Fruit fly (Drosophila melanogaster) whole organism, embryonic: Measurements from ENCODE around the gene corolla.

Experiments
- B-H2 ChIP-seq: fragments of 200-800 bp; sonication (Bioruptor generic); optimal IDR thresholded peaks from 2 replicates; lab custom pipeline; 2018; ENCODE audit warnings: missing biosample characterization, mild to moderate bottlenecking, missing genetic modification characterization
- CG10147 ChIP-seq: fragments of 200-800 bp; sonication (Bioruptor generic); optimal IDR thresholded peaks from 2 replicates; lab custom pipeline; 2019; ENCODE audit warnings: missing biosample characterization, mild to moderate bottlenecking, missing genetic modification characterization, moderate library complexity
- CG10565 ChIP-seq: fragments of 200-800 bp; sonication (Bioruptor generic); optimal IDR thresholded peaks from 3 replicates; lab custom pipeline; 2016; ENCODE audit warnings: missing biosample characterization, mild to moderate bottlenecking, missing genetic modification characterization
- CG11456 ChIP-seq: fragments of 200-800 bp; sonication (Bioruptor generic); IDR thresholded peaks from 3 replicates; pipeline ENCODE4 v1.3.6; 2022; ENCODE audit warnings: missing biosample characterization, missing genetic modification characterization
- CG12299 ChIP-seq: fragments of 200-800 bp; sonication (Bioruptor generic); optimal IDR thresholded peaks from 2 replicates; lab custom pipeline; 2018; ENCODE audit warnings: missing biosample characterization, mild to moderate bottlenecking, missing genetic modification characterization
- CG13123 ChIP-seq: fragments of 200-800 bp; sonication (Bioruptor generic); optimal IDR thresholded peaks from 2 replicates; lab custom pipeline; 2016; ENCODE audit warnings: missing biosample characterization, missing genetic modification characterization
- CG17385 ChIP-seq: fragments of 200-800 bp; sonication (Bioruptor generic); optimal IDR thresholded peaks from 3 replicates; lab custom pipeline; 2018; ENCODE audit warnings: missing biosample characterization, mild to moderate bottlenecking, missing genetic modification characterization
- CG17802 ChIP-seq: fragments of 200-800 bp; sonication (Bioruptor generic); optimal IDR thresholded peaks from 2 replicates; lab custom pipeline; 2018; ENCODE audit warnings: missing biosample characterization, mild to moderate bottlenecking, missing genetic modification characterization, moderate library complexity
- CG18476 ChIP-seq: fragments of 200-800 bp; sonication (Bioruptor generic); optimal IDR thresholded peaks from 2 replicates; lab custom pipeline; 2016; ENCODE audit warnings: missing biosample characterization, mild to moderate bottlenecking, missing genetic modification characterization
- CG31224 ChIP-seq: fragments of 200-800 bp; sonication (Bioruptor generic); IDR thresholded peaks from 2 replicates; pipeline ENCODE4 v1.3.6; 2022; ENCODE audit warnings: missing biosample characterization, missing genetic modification characterization
- CG34376 ChIP-seq: fragments of 200-800 bp; sonication (Bioruptor generic); optimal IDR thresholded peaks from 2 replicates; lab custom pipeline; 2018; ENCODE audit warnings: missing biosample characterization, mild to moderate bottlenecking, missing genetic modification characterization
- CG4424 ChIP-seq: fragments of 200-800 bp; sonication (Bioruptor generic); optimal IDR thresholded peaks from 3 replicates; lab custom pipeline; 2016; ENCODE audit warnings: missing biosample characterization, missing genetic modification characterization
- CG5953 ChIP-seq: fragments of 200-800 bp; sonication (Bioruptor generic); IDR thresholded peaks from 2 replicates; pipeline ENCODE4 v1.3.6; 2022; ENCODE audit warnings: missing biosample characterization, missing genetic modification characterization
- CG6175 ChIP-seq: fragments of 200-800 bp; sonication (Bioruptor generic); IDR thresholded peaks from 3 replicates; pipeline ENCODE4 v1.3.6; 2022; ENCODE audit warnings: missing biosample characterization, missing genetic modification characterization
- CG7271 ChIP-seq: fragments of 200-800 bp; sonication (Bioruptor generic); optimal IDR thresholded peaks from 2 replicates; lab custom pipeline; 2018; ENCODE audit warnings: missing biosample characterization, mild to moderate bottlenecking, missing genetic modification characterization, moderate library complexity
- CG7556 ChIP-seq: fragments of 200-800 bp; sonication (Bioruptor generic); optimal IDR thresholded peaks from 2 replicates; lab custom pipeline; 2017; ENCODE audit warnings: missing biosample characterization, mild to moderate bottlenecking, missing genetic modification characterization
- CG7786 ChIP-seq: fragments of 200-800 bp; sonication (Bioruptor generic); optimal IDR thresholded peaks from 2 replicates; lab custom pipeline; 2016; ENCODE audit warnings: missing biosample characterization, missing genetic modification characterization
- CG8388 ChIP-seq: fragments of 200-800 bp; sonication (Bioruptor generic); optimal IDR thresholded peaks from 2 replicates; lab custom pipeline; 2019; ENCODE audit warnings: missing biosample characterization, mild to moderate bottlenecking, missing genetic modification characterization, moderate library complexity
- CG9876 ChIP-seq: fragments of 200-800 bp; sonication (Bioruptor generic); optimal IDR thresholded peaks from 2 replicates; lab custom pipeline; 2016; ENCODE audit warnings: missing biosample characterization, missing genetic modification characterization
- Dek ChIP-seq: fragments of 200-800 bp; sonication (Bioruptor generic); optimal IDR thresholded peaks from 3 replicates; lab custom pipeline; 2019; ENCODE audit warnings: missing biosample characterization, mild to moderate bottlenecking, missing genetic modification characterization, moderate library complexity
- Dfd ChIP-seq, 2 experiments: fragments of >200 bp; optimal IDR thresholded peaks; 2 replicates each; lab custom pipeline; 2017; ENCODE audit warnings: missing biosample characterization in 2 of 2, missing genetic modification characterization in 2 of 2
- Dip2 ChIP-seq: fragments of 200-800 bp; sonication (Bioruptor generic); IDR thresholded peaks from 2 replicates; pipeline ENCODE4 v1.3.6; 2022; ENCODE audit warnings: missing biosample characterization, missing genetic modification characterization
- Gug ChIP-seq: fragments of 200-800 bp; sonication (Bioruptor generic); IDR thresholded peaks from 4 replicates; pipeline ENCODE4 v1.3.6; 2022; ENCODE audit warnings: missing biosample characterization, missing genetic modification characterization
- HmgD ChIP-seq: fragments of 200-800 bp; sonication (Bioruptor generic); optimal IDR thresholded peaks from 3 replicates; lab custom pipeline; 2016; ENCODE audit warnings: missing biosample characterization, missing genetic modification characterization
- Hr51 ChIP-seq, 2 experiments: fragments of 200-800 bp; sonication (Bioruptor generic); optimal IDR thresholded peaks; 2 replicates in 1 of 2; 3 replicates in 1 of 2; lab custom pipeline; 2016 to 2018; ENCODE audit warnings: missing biosample characterization in 2 of 2, missing genetic modification characterization in 2 of 2, mild to moderate bottlenecking in 1 of 2, moderate library complexity in 1 of 2
- Jarid2 ChIP-seq: fragments of 200-800 bp; sonication (Bioruptor generic); optimal IDR thresholded peaks from 3 replicates; lab custom pipeline; 2017; ENCODE audit warnings: mild to moderate bottlenecking, missing biosample characterization, missing genetic modification reagents, missing genetic modification characterization
- Lim3 ChIP-seq: fragments of 200-800 bp; sonication (Bioruptor generic); IDR thresholded peaks from 2 replicates; pipeline ENCODE4 v1.3.6; 2022; ENCODE audit warnings: missing biosample characterization, missing genetic modification characterization
- Sry-β ChIP-seq: fragments of 200-800 bp; sonication (Bioruptor generic); optimal IDR thresholded peaks from 2 replicates; lab custom pipeline; 2018; ENCODE audit warnings: missing biosample characterization, mild to moderate bottlenecking, missing genetic modification characterization, moderate library complexity
- Xrp1 ChIP-seq: fragments of 200-800 bp; sonication (Bioruptor generic); IDR thresholded peaks from 2 replicates; pipeline ENCODE4 v1.3.6; 2022; ENCODE audit warnings: missing biosample characterization, missing genetic modification characterization
- al ChIP-seq: fragments of 200-800 bp; sonication (Bioruptor generic); IDR thresholded peaks from 2 replicates; pipeline ENCODE4 v1.3.6; 2022; ENCODE audit warnings: missing biosample characterization, missing genetic modification characterization
- az2 ChIP-seq: fragments of 200-800 bp; sonication (Bioruptor generic); optimal IDR thresholded peaks from 3 replicates; lab custom pipeline; 2016; ENCODE audit warnings: missing biosample characterization, missing genetic modification characterization
- bigmax ChIP-seq: fragments of 200-800 bp; sonication (Bioruptor generic); optimal IDR thresholded peaks from 2 replicates; lab custom pipeline; 2018; ENCODE audit warnings: missing biosample characterization, mild to moderate bottlenecking, missing genetic modification characterization
- corto ChIP-seq: fragments of 200-800 bp; sonication (Bioruptor generic); optimal IDR thresholded peaks from 2 replicates; lab custom pipeline; 2016; ENCODE audit warnings: missing biosample characterization, mild to moderate bottlenecking, missing genetic modification characterization, moderate library complexity
- danr ChIP-seq: fragments of 200-800 bp; sonication (Bioruptor generic); IDR thresholded peaks from 2 replicates; pipeline ENCODE4 v1.3.6; 2022; ENCODE audit warnings: missing biosample characterization, missing genetic modification characterization
- dati ChIP-seq: fragments of 200-800 bp; sonication (Bioruptor generic); IDR thresholded peaks from 2 replicates; pipeline ENCODE4 v1.3.6; 2022; ENCODE audit warnings: missing biosample characterization, missing genetic modification characterization
- dm ChIP-seq: fragments of 200-800 bp; sonication (Bioruptor generic); optimal IDR thresholded peaks from 3 replicates; lab custom pipeline; 2016; ENCODE audit warnings: missing biosample characterization, missing genetic modification characterization
- dmrt11E ChIP-seq: fragments of 200-800 bp; sonication (Bioruptor generic); optimal IDR thresholded peaks from 3 replicates; lab custom pipeline; 2018; ENCODE audit warnings: missing biosample characterization, mild to moderate bottlenecking, missing genetic modification characterization, moderate library complexity
- dmrt99B ChIP-seq: fragments of 200-800 bp; sonication (Bioruptor generic); optimal IDR thresholded peaks from 2 replicates; lab custom pipeline; 2018; ENCODE audit warnings: missing biosample characterization, mild to moderate bottlenecking, missing genetic modification characterization, moderate library complexity
- dpn ChIP-seq, 2 experiments: fragments of 200-800 bp; sonication (Bioruptor generic); optimal IDR thresholded peaks; 3 replicates each; lab custom pipeline; 2016; ENCODE audit warnings: missing biosample characterization in 2 of 2, missing genetic modification characterization in 2 of 2
- en ChIP-seq: fragments of 200-800 bp; sonication (Bioruptor generic); optimal IDR thresholded peaks from 2 replicates; lab custom pipeline; 2016; ENCODE audit warnings: missing biosample characterization, missing genetic modification characterization
- fd102C ChIP-seq: fragments of 200-800 bp; sonication (Bioruptor generic); optimal IDR thresholded peaks from 2 replicates; lab custom pipeline; 2018; ENCODE audit warnings: missing biosample characterization, mild to moderate bottlenecking, missing genetic modification characterization, moderate library complexity
- gce ChIP-seq: fragments of 200-800 bp; sonication (Bioruptor generic); IDR thresholded peaks from 3 replicates; pipeline ENCODE4 v1.3.6; 2022; ENCODE audit warnings: missing biosample characterization, missing genetic modification characterization
- gcm2 ChIP-seq: fragments of 200-800 bp; sonication (Bioruptor generic); optimal IDR thresholded peaks from 2 replicates; lab custom pipeline; 2016; ENCODE audit warnings: missing biosample characterization, missing genetic modification characterization
- maf-S ChIP-seq: fragments of 200-800 bp; sonication (Bioruptor generic); optimal IDR thresholded peaks from 2 replicates; lab custom pipeline; 2016; ENCODE audit warnings: missing biosample characterization, missing genetic modification characterization
- mam ChIP-seq: fragments of 200-800 bp; sonication (Bioruptor generic); optimal IDR thresholded peaks from 3 replicates; lab custom pipeline; 2016; ENCODE audit warnings: missing biosample characterization, missing genetic modification characterization
- nerfin-1 ChIP-seq: fragments of 200-800 bp; sonication (Bioruptor generic); optimal IDR thresholded peaks from 3 replicates; lab custom pipeline; 2019; ENCODE audit warnings: missing biosample characterization, mild to moderate bottlenecking, missing genetic modification characterization, moderate library complexity
- pum ChIP-seq: fragments of 200-800 bp; sonication (Bioruptor generic); optimal IDR thresholded peaks from 2 replicates; lab custom pipeline; 2016; ENCODE audit warnings: missing biosample characterization, missing genetic modification characterization
- pzg ChIP-seq: fragments of 200-800 bp; sonication (Bioruptor generic); optimal IDR thresholded peaks from 3 replicates; lab custom pipeline; 2018; ENCODE audit warnings: missing biosample characterization, mild to moderate bottlenecking, missing genetic modification characterization, moderate library complexity
- slbo ChIP-seq: fragments of 200-800 bp; sonication (Bioruptor generic); IDR thresholded peaks from 2 replicates; pipeline ENCODE4 v1.3.6; 2022; ENCODE audit warnings: missing biosample characterization, missing genetic modification characterization
- vnd ChIP-seq: fragments of 200-800 bp; sonication (Bioruptor generic); IDR thresholded peaks from 3 replicates; pipeline ENCODE4 v1.3.6; 2022; ENCODE audit warnings: missing biosample characterization, missing genetic modification characterization; ENCODE audit not compliant: partially characterized antibody
- zfh1 ChIP-seq: fragments of 200-800 bp; sonication (Bioruptor generic); IDR thresholded peaks from 3 replicates; pipeline ENCODE4 v1.3.6; 2022; ENCODE audit warnings: missing biosample characterization, missing genetic modification characterization

The corolla gene

DNA sequence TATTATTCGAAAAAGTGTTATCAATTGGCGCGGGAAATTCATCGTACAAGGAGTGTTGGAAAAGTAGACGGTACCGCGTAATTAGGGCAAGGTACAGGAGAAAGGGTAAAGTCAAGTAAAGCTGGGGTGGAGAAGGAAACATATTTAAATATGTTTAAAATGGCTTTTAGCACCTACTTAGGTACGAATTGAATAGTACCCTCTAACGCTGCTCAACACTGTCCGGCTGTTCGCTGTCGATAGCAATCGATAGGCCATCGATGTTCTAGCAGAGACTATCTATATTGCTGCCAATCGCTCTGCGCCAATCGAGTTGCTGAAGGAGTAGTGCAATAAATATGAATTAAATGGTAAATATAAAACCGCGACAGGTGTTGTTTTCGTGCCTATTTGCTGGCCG lies 32.5 kb downstream of the corolla start, which contains the start of gene X11L (continued):
- TF ChIP-seq dmrt11E (tag; lab: Kevin White, UChicago) (peak; percentile 49), CG10147 (no peak), pzg (GFP tag; lab: Kevin White, UChicago) (peak; percentile 84), CG17385 (peak; percentile 50), nerfin-1 (tag; lab: Kevin White, UChicago) (peak; percentile 8), al (GFP tag; lab: Robert Waterston, UW) (peak; percentile 52), Dip2 (GFP tag; lab: Robert Waterston, UW) (no peak), az2 (peak; percentile 72), CG8388 (GFP tag; lab: Kevin White, UChicago) (no peak), Jarid2 (GFP tag; lab: Kevin White, UChicago) (no peak), CG6175 (peak; percentile 60; the same call in 1 of the 3 replicates), pum (GFP tag; lab: Kevin White, UChicago) (peak; percentile 69), danr (GFP tag; lab: Robert Waterston, UW) (no peak), gcm2 (peak; percentile 65), dmrt99B (no peak), CG34376 (GFP tag; lab: Kevin White, UChicago) (no peak), bigmax (no peak), en (GFP tag; lab: Kevin White, UChicago) (peak; percentile 29), slbo (GFP tag; lab: Robert Waterston, UW) (peak; percentile 81), corto (GFP tag; lab: Kevin White, UChicago) (peak; percentile 22), HmgD (GFP tag; lab: Kevin White, UChicago) (peak; percentile 12), CG5953 (GFP tag; lab: Robert Waterston, UW) (no peak), dati (GFP tag; lab: Robert Waterston, UW) (no peak), CG18476 (GFP tag; lab: Kevin White, UChicago) (peak; percentile 51), CG31224 (GFP tag; lab: Robert Waterston, UW) (0 out of 2 replicates have a peak, but pooled peaks have one; percentile 11), dpn (GFP tag; optimal IDR thresholded peaks at IDR 0.05; lab: Kevin White, UChicago) (peak; percentile 76 to 77), Dfd (GFP tag; optimal IDR thresholded peaks at IDR 0.05; lab: Kevin White, UChicago) (no peak), Xrp1 (GFP tag; lab: Robert Waterston, UW) (peak; percentile 70), CG7786 (GFP tag; lab: Kevin White, UChicago) (peak; percentile 84), CG13123 (GFP tag; lab: Kevin White, UChicago) (peak; percentile 60), Gug (GFP tag; lab: Robert Waterston, UW) (peak; percentile 70; the same call in 3 of the 4 replicates), CG12299 (tag; lab: Kevin White, UChicago) (no peak), vnd (GFP tag; lab: Robert Waterston, UW) (peak; percentile 83), Dek (tag; lab: Kevin White, UChicago) (no peak), maf-S (peak; percentile 55), zfh1 (GFP tag; lab: Robert Waterston, UW) (peak; percentile 77; the same call in 2 of the 3 replicates), gce (no peak), B-H2 (peak; percentile 35), CG10565 (GFP tag; lab: Kevin White, UChicago) (no peak), CG4424 (GFP tag; lab: Kevin White, UChicago) (peak; percentile 63), fd102C (GFP tag; lab: Kevin White, UChicago) (no peak), mam (GFP tag; lab: Kevin White, UChicago) (peak; percentile 87), CG17802 (tag; lab: Kevin White, UChicago) (no peak), Lim3 (GFP tag; lab: Robert Waterston, UW) (no peak), Sry-β (no peak), CG7556 (peak; percentile 57), Hr51 (GFP tag; optimal IDR thresholded peaks at IDR 0.05; lab: Kevin White, UChicago) (peak in 1 of 2 experiments; percentile 62), CG9876 (GFP tag; lab: Kevin White, UChicago) (peak; percentile 53), CG11456 (GFP tag; lab: Robert Waterston, UW) (peak; percentile 77), CG7271 (tag; lab: Kevin White, UChicago) (no peak), dm (GFP tag; lab: Kevin White, UChicago) (peak; percentile 8)
